Fruit fly (Drosophila melanogaster) whole organism, embryonic: ENCODE results near the gene CG9667.

Source experiments
- B-H1 ChIP-seq: fragments of 200-800 bp; sonication (Bioruptor generic); IDR thresholded peaks from 3 replicates; pipeline ENCODE4 v1.3.6; 2022; ENCODE audit warnings: missing biosample characterization, missing genetic modification characterization
- Bgb ChIP-seq: fragments of 200-800 bp; sonication (Bioruptor generic); IDR thresholded peaks from 2 replicates; pipeline ENCODE4 v1.3.6; 2022; ENCODE audit warnings: missing biosample characterization, missing genetic modification characterization; ENCODE audit not compliant: partially characterized antibody
- C15 ChIP-seq: fragments of 200-800 bp; sonication (Bioruptor generic); IDR thresholded peaks from 3 replicates; pipeline ENCODE4 v1.3.6; 2022; ENCODE audit warnings: missing biosample characterization, missing genetic modification characterization
- CG10267 ChIP-seq: fragments of 200-800 bp; sonication (Bioruptor generic); optimal IDR thresholded peaks from 2 replicates; lab custom pipeline; 2018; ENCODE audit warnings: missing biosample characterization, mild to moderate bottlenecking, missing genetic modification characterization, moderate library complexity
- CG11085 ChIP-seq: fragments of 200-800 bp; sonication (Bioruptor generic); IDR thresholded peaks from 2 replicates; pipeline ENCODE4 v1.3.6; 2022; ENCODE audit warnings: missing biosample characterization, missing genetic modification characterization
- CG13424 ChIP-seq: fragments of 200-800 bp; sonication (Bioruptor generic); optimal IDR thresholded peaks from 2 replicates; lab custom pipeline; 2019; ENCODE audit warnings: missing biosample characterization, mild to moderate bottlenecking, missing genetic modification characterization, moderate library complexity
- CG17829 ChIP-seq: fragments of 200-800 bp; optimal IDR thresholded peaks from 2 replicates; lab custom pipeline; 2019; ENCODE audit warnings: missing biosample characterization, mild to moderate bottlenecking, missing genetic modification characterization, moderate library complexity
- CG1832 ChIP-seq: fragments of 200-800 bp; sonication (Bioruptor generic); optimal IDR thresholded peaks from 2 replicates; lab custom pipeline; 2017; ENCODE audit warnings: missing biosample characterization, mild to moderate bottlenecking, missing genetic modification characterization, inconsistent platforms
- CG2875 ChIP-seq: fragments of 200-800 bp; sonication (Bioruptor generic); optimal IDR thresholded peaks from 2 replicates; lab custom pipeline; 2017; ENCODE audit warnings: missing biosample characterization, mild to moderate bottlenecking, missing genetic modification characterization, missing genetic modification reagents
- CG32532 ChIP-seq: fragments of 200-800 bp; sonication (Bioruptor generic); IDR thresholded peaks from 2 replicates; pipeline ENCODE4 v1.3.6; 2022; ENCODE audit warnings: missing biosample characterization, missing genetic modification characterization
- CG3726 ChIP-seq: fragments of 200-800 bp; sonication (Bioruptor generic); IDR thresholded peaks from 3 replicates; pipeline ENCODE4, ENCODE4 v1.3.6; 2022; ENCODE audit warnings: missing biosample characterization, missing genetic modification characterization
- CG42726 ChIP-seq: fragments of 200-800 bp; sonication (Bioruptor generic); IDR thresholded peaks from 2 replicates; pipeline ENCODE4 v1.3.6; 2022; ENCODE audit warnings: missing biosample characterization, missing genetic modification characterization; ENCODE audit not compliant: partially characterized antibody
- CG4282 ChIP-seq: fragments of 200-800 bp; sonication (Bioruptor generic); optimal IDR thresholded peaks from 2 replicates; lab custom pipeline; 2016; ENCODE audit warnings: missing biosample characterization, missing genetic modification characterization
- CG6254 ChIP-seq: fragments of 200-800 bp; sonication (Bioruptor generic); optimal IDR thresholded peaks from 3 replicates; lab custom pipeline; 2017; ENCODE audit warnings: mild to moderate bottlenecking, missing biosample characterization, missing genetic modification reagents, missing genetic modification characterization
- CG8290 ChIP-seq, 3 experiments: fragments of 200-800 bp; sonication (Bioruptor generic); optimal IDR thresholded peaks; 2 replicates each; lab custom pipeline; 2016 to 2019; ENCODE audit warnings: missing biosample characterization in 3 of 3, missing genetic modification characterization in 3 of 3, mild to moderate bottlenecking in 2 of 3, moderate library complexity in 1 of 3
- Doc2 ChIP-seq: fragments of 200-800 bp; sonication (Bioruptor generic); IDR thresholded peaks from 2 replicates; pipeline ENCODE4 v1.3.6; 2022; ENCODE audit warnings: missing biosample characterization, missing genetic modification characterization
- Hey ChIP-seq: fragments of 200-800 bp; sonication (Bioruptor generic); optimal IDR thresholded peaks from 3 replicates; lab custom pipeline; 2018; ENCODE audit warnings: missing biosample characterization, mild to moderate bottlenecking, missing genetic modification characterization
- Mad ChIP-seq: fragments of 200-800 bp; sonication (Bioruptor generic); optimal IDR thresholded peaks from 2 replicates; lab custom pipeline; 2016; ENCODE audit warnings: missing biosample characterization, missing genetic modification characterization
- NK7.1 ChIP-seq: fragments of 200-800 bp; sonication (Bioruptor generic); optimal IDR thresholded peaks from 3 replicates; lab custom pipeline; 2016; ENCODE audit warnings: missing biosample characterization, missing genetic modification characterization
- Oaz ChIP-seq: fragments of 200-800 bp; sonication (Bioruptor generic); IDR thresholded peaks from 2 replicates; pipeline ENCODE4 v1.3.6; 2022; ENCODE audit warnings: missing biosample characterization, missing genetic modification characterization
- TFAM ChIP-seq: fragments of 200-800 bp; sonication (Bioruptor generic); optimal IDR thresholded peaks from 2 replicates; lab custom pipeline; 2017; ENCODE audit warnings: missing biosample characterization, missing genetic modification characterization, inconsistent platforms
- Tbp ChIP-seq: fragments of >200 bp; optimal IDR thresholded peaks from 2 replicates; lab custom pipeline; 2018; ENCODE audit warnings: missing biosample characterization, missing genetic modification characterization
- Usf ChIP-seq: fragments of 200-800 bp; sonication (Bioruptor generic); optimal IDR thresholded peaks from 2 replicates; lab custom pipeline; 2017; ENCODE audit warnings: missing genotype, missing biosample characterization, missing genetic modification characterization
- Xbp1 ChIP-seq: fragments of 200-800 bp; sonication (Bioruptor generic); optimal IDR thresholded peaks from 3 replicates; lab custom pipeline; 2016; ENCODE audit warnings: missing biosample characterization, mild to moderate bottlenecking, missing genetic modification characterization
- cad ChIP-seq: fragments of >200 bp; optimal IDR thresholded peaks from 2 replicates; lab custom pipeline; 2017; ENCODE audit warnings: missing biosample characterization, missing genetic modification characterization
- cg ChIP-seq: fragments of 200-800 bp; sonication (Bioruptor generic); optimal IDR thresholded peaks from 3 replicates; lab custom pipeline; 2019; ENCODE audit warnings: missing biosample characterization, mild to moderate bottlenecking, missing genetic modification characterization, moderate library complexity
- chm ChIP-seq: fragments of 200-800 bp; sonication (Bioruptor generic); IDR thresholded peaks from 2 replicates; pipeline ENCODE4 v1.3.6; 2022; ENCODE audit warnings: missing biosample characterization, missing genetic modification characterization
- crol ChIP-seq: fragments of 200-800 bp; sonication (Bioruptor generic); IDR thresholded peaks from 2 replicates; pipeline ENCODE4 v1.3.6; 2022; ENCODE audit warnings: missing biosample characterization, missing genetic modification characterization
- crp ChIP-seq, 2 experiments: fragments of 200-800 bp; sonication (Bioruptor generic); optimal IDR thresholded peaks; 2 replicates in 1 of 2; 3 replicates in 1 of 2; lab custom pipeline; 2017; ENCODE audit warnings: missing biosample characterization in 2 of 2, missing genetic modification characterization in 2 of 2, mild to moderate bottlenecking in 1 of 2, moderate library complexity in 1 of 2
- cwo ChIP-seq: fragments of 200-800 bp; sonication (Bioruptor generic); optimal IDR thresholded peaks from 3 replicates; lab custom pipeline; 2017; ENCODE audit warnings: missing biosample characterization, missing genetic modification characterization, mild to moderate bottlenecking, moderate library complexity, missing genetic modification reagents
- disco-r ChIP-seq: fragments of 200-800 bp; sonication (Bioruptor generic); optimal IDR thresholded peaks from 2 replicates; lab custom pipeline; 2016; ENCODE audit warnings: missing biosample characterization, missing genetic modification characterization
- en ChIP-seq: fragments of 200-800 bp; sonication (Bioruptor generic); optimal IDR thresholded peaks from 2 replicates; lab custom pipeline; 2016; ENCODE audit warnings: missing biosample characterization, missing genetic modification characterization
- eve ChIP-seq, 2 experiments: fragments of >200 bp; optimal IDR thresholded peaks; 2 replicates each; lab custom pipeline; 2017; ENCODE audit warnings: missing biosample characterization in 2 of 2, missing genetic modification characterization in 2 of 2
- ewg ChIP-seq: fragments of 200-800 bp; sonication (Bioruptor generic); optimal IDR thresholded peaks from 3 replicates; lab custom pipeline; 2017; ENCODE audit warnings: mild to moderate bottlenecking, missing biosample characterization, missing genetic modification reagents, missing genetic modification characterization
- ftz-f1 ChIP-seq: fragments of 200-800 bp; sonication (Bioruptor generic); optimal IDR thresholded peaks from 2 replicates; lab custom pipeline; 2016; ENCODE audit warnings: missing biosample characterization, missing genetic modification characterization
- grn ChIP-seq: fragments of 200-800 bp; sonication (Bioruptor generic); optimal IDR thresholded peaks from 3 replicates; lab custom pipeline; 2017; ENCODE audit warnings: missing biosample characterization, missing genetic modification characterization
- jigr1 ChIP-seq: fragments of 200-800 bp; sonication (Bioruptor generic); IDR thresholded peaks from 3 replicates; pipeline ENCODE4 v1.3.6; 2022; ENCODE audit warnings: missing biosample characterization, missing genetic modification characterization
- klu ChIP-seq: fragments of 200-800 bp; sonication (Bioruptor generic); IDR thresholded peaks from 2 replicates; pipeline ENCODE4 v1.3.6; 2022; ENCODE audit warnings: missing biosample characterization, missing genetic modification characterization
- lab ChIP-seq: fragments of 200-800 bp; sonication (Bioruptor generic); optimal IDR thresholded peaks from 3 replicates; lab custom pipeline; 2017; ENCODE audit warnings: missing biosample characterization, missing genetic modification characterization, mild to moderate bottlenecking, moderate library complexity, missing genetic modification reagents
- lov ChIP-seq, 2 experiments: fragments of 200-800 bp in 1 of 2; fragments of >200 bp in 1 of 2; sonication (Bioruptor generic) in 1 of 2; IDR thresholded peaks in 1 of 2; optimal IDR thresholded peaks in 1 of 2; 2 replicates in 1 of 2; 3 replicates in 1 of 2; pipeline versions ENCODE4 v1.3.6 to Lab custom; 2017 to 2022; ENCODE audit warnings: missing biosample characterization in 1 of 2, missing genetic modification characterization in 1 of 2
- nom ChIP-seq: fragments of 200-800 bp; sonication (Bioruptor generic); optimal IDR thresholded peaks from 2 replicates; lab custom pipeline; 2017; ENCODE audit warnings: missing biosample characterization, missing genetic modification characterization, mild to moderate bottlenecking, moderate library complexity, missing genetic modification reagents
- p53 ChIP-seq: fragments of 200-800 bp; sonication (Bioruptor generic); optimal IDR thresholded peaks from 2 replicates; lab custom pipeline; 2016; ENCODE audit warnings: missing biosample characterization, missing genetic modification characterization
- pb ChIP-seq: fragments of 200-800 bp; sonication (Bioruptor generic); optimal IDR thresholded peaks from 3 replicates; lab custom pipeline; 2016; ENCODE audit warnings: missing biosample characterization, missing genetic modification characterization
- pfk ChIP-seq: fragments of 200-800 bp; sonication (Bioruptor generic); optimal IDR thresholded peaks from 2 replicates; lab custom pipeline; 2018; ENCODE audit warnings: missing biosample characterization, mild to moderate bottlenecking, missing genetic modification characterization, moderate library complexity
- repo ChIP-seq: fragments of 200-800 bp; sonication (Bioruptor generic); optimal IDR thresholded peaks from 2 replicates; lab custom pipeline; 2016; ENCODE audit warnings: missing biosample characterization, missing genetic modification characterization
- slp2 ChIP-seq: fragments of 200-800 bp; sonication (Bioruptor generic); optimal IDR thresholded peaks from 2 replicates; lab custom pipeline; 2016; ENCODE audit warnings: missing biosample characterization, missing genetic modification characterization
- sob ChIP-seq: fragments of 200-800 bp; sonication (Bioruptor generic); IDR thresholded peaks from 2 replicates; pipeline ENCODE4 v1.3.6; 2022; ENCODE audit warnings: missing biosample characterization, missing genetic modification characterization
- stwl ChIP-seq: fragments of 200-800 bp; sonication (Bioruptor generic); optimal IDR thresholded peaks from 3 replicates; lab custom pipeline; 2018; ENCODE audit warnings: missing biosample characterization, mild to moderate bottlenecking, missing genetic modification characterization, moderate library complexity
- sug ChIP-seq: fragments of 200-800 bp; optimal IDR thresholded peaks from 2 replicates; lab custom pipeline; 2019; ENCODE audit warnings: missing biosample characterization, mild to moderate bottlenecking, missing genetic modification characterization, moderate library complexity
- vnd ChIP-seq: fragments of 200-800 bp; sonication (Bioruptor generic); IDR thresholded peaks from 3 replicates; pipeline ENCODE4 v1.3.6; 2022; ENCODE audit warnings: missing biosample characterization, missing genetic modification characterization; ENCODE audit not compliant: partially characterized antibody
- z ChIP-seq: fragments of 200-800 bp; sonication (Bioruptor generic); IDR thresholded peaks from 3 replicates; pipeline ENCODE4 v1.3.6; 2022; ENCODE audit warnings: missing biosample characterization, missing genetic modification characterization

The CG9667 gene

DNA sequence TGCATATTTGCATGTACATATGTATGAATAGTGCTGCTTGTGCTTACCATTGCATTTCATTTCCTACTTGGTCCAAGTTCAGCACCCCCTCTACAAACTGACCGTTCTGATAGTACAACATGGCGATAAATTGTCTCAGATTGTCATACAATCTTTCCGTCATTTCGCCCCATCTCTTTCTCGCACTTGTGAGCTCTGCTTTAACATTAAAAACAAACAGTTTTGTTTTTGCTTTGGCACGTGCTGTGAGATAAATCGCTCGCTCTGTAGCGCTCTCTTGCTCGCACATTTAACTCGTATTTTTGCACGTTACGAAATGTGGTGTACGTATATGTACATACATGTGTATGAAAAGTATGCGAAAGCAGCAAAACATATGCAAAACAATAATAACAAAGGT lies 17.4 kb downstream of the CG9667 start:
- TF ChIP-seq Oaz (GFP tag; lab: Robert Waterston, UW): no peak
- no peak for TF ChIP-seq slp2 (GFP tag; lab: Kevin White, UChicago)
- no peak for TF ChIP-seq ewg
- TF ChIP-seq Bgb (GFP tag; lab: Robert Waterston, UW): 0 out of 2 replicates have a peak, but pooled peaks have one; percentile 12
- peak in 1 of 2 experiments; percentile 33 for TF ChIP-seq eve (GFP tag; optimal IDR thresholded peaks at IDR 0.05; lab: Kevin White, UChicago)
- TF ChIP-seq en: no peak
- TF ChIP-seq CG13424 (tag; lab: Kevin White, UChicago): no peak
- no peak for TF ChIP-seq Doc2 (GFP tag; lab: Robert Waterston, UW)
- no peak for TF ChIP-seq C15 (GFP tag; lab: Robert Waterston, UW)
- no peak for TF ChIP-seq cad (GFP tag; lab: Kevin White, UChicago)
- TF ChIP-seq ftz-f1: no peak
- no peak for TF ChIP-seq pb (GFP tag; lab: Kevin White, UChicago)
- TF ChIP-seq B-H1 (GFP tag; lab: Robert Waterston, UW): no peak
- no peak for TF ChIP-seq Tbp (GFP tag; lab: Kevin White, UChicago)
- no peak for TF ChIP-seq sob (GFP tag; lab: Robert Waterston, UW)
- no peak for TF ChIP-seq repo (GFP tag; lab: Kevin White, UChicago)
- no peak for TF ChIP-seq crp (GFP tag; optimal IDR thresholded peaks at IDR 0.05; lab: Kevin White, UChicago)
- no peak for TF ChIP-seq klu (GFP tag; lab: Robert Waterston, UW)
- no peak for TF ChIP-seq Usf (GFP tag; lab: Kevin White, UChicago)
- TF ChIP-seq CG17829 (tag; lab: Kevin White, UChicago): no peak
- TF ChIP-seq jigr1 (GFP tag; lab: Robert Waterston, UW): no peak
- peak; percentile 7 for TF ChIP-seq sug (tag; lab: Kevin White, UChicago)
- no peak for TF ChIP-seq CG3726 (GFP tag; lab: Robert Waterston, UW)
- TF ChIP-seq p53 (GFP tag; lab: Kevin White, UChicago): no peak
- no peak for TF ChIP-seq TFAM (GFP tag; lab: Kevin White, UChicago)
- no peak for TF ChIP-seq CG1832 (GFP tag; lab: Kevin White, UChicago)
- TF ChIP-seq cg: no peak
- TF ChIP-seq CG6254 (GFP tag; lab: Kevin White, UChicago): no peak
- TF ChIP-seq pfk: no peak
- no peak for TF ChIP-seq z (GFP tag; lab: Robert Waterston, UW)
- no peak for TF ChIP-seq disco-r (GFP tag; lab: Kevin White, UChicago)
- no peak for TF ChIP-seq lab
- TF ChIP-seq Mad (GFP tag; lab: Kevin White, UChicago): no peak
- TF ChIP-seq NK7.1 (GFP tag; lab: Kevin White, UChicago): no peak
- no peak for TF ChIP-seq CG11085 (GFP tag; lab: Robert Waterston, UW)
- TF ChIP-seq CG42726 (GFP tag; lab: Robert Waterston, UW): no peak
- TF ChIP-seq CG2875 (GFP tag; lab: Kevin White, UChicago): no peak
- no peak for TF ChIP-seq CG32532 (GFP tag; lab: Robert Waterston, UW)
- no peak for TF ChIP-seq stwl
- no peak for TF ChIP-seq lov (optimal IDR thresholded peaks at IDR 0.05; lab: Kevin White, UChicago)
- TF ChIP-seq lov (GFP tag; IDR thresholded peaks at IDR 0.05; lab: Robert Waterston, UW): no peak
- no peak for TF ChIP-seq CG4282 (GFP tag; lab: Kevin White, UChicago)
- no peak for TF ChIP-seq Xbp1 (GFP tag; lab: Kevin White, UChicago)
- TF ChIP-seq Hey: peak; percentile 66
- TF ChIP-seq CG8290 (GFP tag; optimal IDR thresholded peaks at IDR 0.05; lab: Kevin White, UChicago): no peak
- no peak for TF ChIP-seq CG8290 (tag; optimal IDR thresholded peaks at IDR 0.05; lab: Kevin White, UChicago)
- peak; percentile 25 for TF ChIP-seq grn
- no peak for TF ChIP-seq CG10267 (tag; lab: Kevin White, UChicago)
- no peak for TF ChIP-seq chm
- no peak for TF ChIP-seq vnd (GFP tag; lab: Robert Waterston, UW)
- TF ChIP-seq crol: no peak
- TF ChIP-seq nom (GFP tag; lab: Kevin White, UChicago): peak; percentile 36
- peak; percentile 88 for TF ChIP-seq cwo (GFP tag; lab: Kevin White, UChicago)
